Fruit fly (Drosophila melanogaster) whole organism, embryonic: ENCODE results near the gene AMPdeam.
A peak's percentile ranks its signal among the peaks of the same experiment; 100 is the strongest.

Source experiments
- Adf1 ChIP-seq: fragments of 200-800 bp; sonication (Bioruptor generic); IDR thresholded peaks from 2 replicates; pipeline ENCODE4 v1.3.6; 2022; ENCODE audit warnings: missing biosample characterization, missing genetic modification characterization
- C15 ChIP-seq: fragments of 200-800 bp; sonication (Bioruptor generic); IDR thresholded peaks from 3 replicates; pipeline ENCODE4 v1.3.6; 2022; ENCODE audit warnings: missing biosample characterization, missing genetic modification characterization
- CG10267 ChIP-seq: fragments of 200-800 bp; sonication (Bioruptor generic); optimal IDR thresholded peaks from 2 replicates; lab custom pipeline; 2018; ENCODE audit warnings: missing biosample characterization, mild to moderate bottlenecking, missing genetic modification characterization, moderate library complexity
- CG11695 ChIP-seq: fragments of 200-800 bp; sonication (Bioruptor generic); IDR thresholded peaks from 3 replicates; pipeline ENCODE4 v1.3.6; 2022; ENCODE audit warnings: missing biosample characterization, missing genetic modification characterization
- CG11696 ChIP-seq: fragments of 200-800 bp; sonication (Bioruptor generic); IDR thresholded peaks from 2 replicates; pipeline ENCODE4 v1.3.6; 2022; ENCODE audit warnings: missing biosample characterization, missing genetic modification characterization
- CG12104 ChIP-seq: fragments of 200-800 bp; sonication (Bioruptor generic); optimal IDR thresholded peaks from 3 replicates; lab custom pipeline; 2016; ENCODE audit warnings: missing biosample characterization, missing genetic modification characterization
- CG12299 ChIP-seq: fragments of 200-800 bp; sonication (Bioruptor generic); optimal IDR thresholded peaks from 2 replicates; lab custom pipeline; 2018; ENCODE audit warnings: missing biosample characterization, mild to moderate bottlenecking, missing genetic modification characterization
- CG13123 ChIP-seq: fragments of 200-800 bp; sonication (Bioruptor generic); optimal IDR thresholded peaks from 2 replicates; lab custom pipeline; 2016; ENCODE audit warnings: missing biosample characterization, missing genetic modification characterization
- CG13296 ChIP-seq: fragments of 200-800 bp; sonication (Bioruptor generic); optimal IDR thresholded peaks from 3 replicates; lab custom pipeline; 2018; ENCODE audit warnings: missing biosample characterization, mild to moderate bottlenecking, missing genetic modification characterization
- CG14014 ChIP-seq: fragments of 200-800 bp; sonication (Bioruptor generic); IDR thresholded peaks from 2 replicates; pipeline ENCODE4 v1.3.6; 2022; ENCODE audit warnings: missing biosample characterization, missing genetic modification characterization
- CG14441 ChIP-seq: fragments of 200-800 bp; sonication (Bioruptor generic); IDR thresholded peaks from 2 replicates; pipeline ENCODE4 v1.3.6; 2022; ENCODE audit warnings: missing biosample characterization, missing genetic modification characterization
- CG17328 ChIP-seq: fragments of 200-800 bp; sonication (Bioruptor generic); IDR thresholded peaks from 2 replicates; pipeline ENCODE4 v1.3.6; 2022; ENCODE audit warnings: missing biosample characterization, missing genetic modification characterization
- CG2712 ChIP-seq: fragments of 200-800 bp; optimal IDR thresholded peaks from 3 replicates; lab custom pipeline; 2019; ENCODE audit warnings: missing biosample characterization, mild to moderate bottlenecking, missing genetic modification characterization, moderate library complexity
- CG31365 ChIP-seq: fragments of 200-800 bp; sonication (Bioruptor generic); optimal IDR thresholded peaks from 2 replicates; lab custom pipeline; 2018; ENCODE audit warnings: missing biosample characterization, mild to moderate bottlenecking, missing genetic modification characterization
- CG32532 ChIP-seq: fragments of 200-800 bp; sonication (Bioruptor generic); IDR thresholded peaks from 2 replicates; pipeline ENCODE4 v1.3.6; 2022; ENCODE audit warnings: missing biosample characterization, missing genetic modification characterization
- CG34376 ChIP-seq: fragments of 200-800 bp; sonication (Bioruptor generic); optimal IDR thresholded peaks from 2 replicates; lab custom pipeline; 2018; ENCODE audit warnings: missing biosample characterization, mild to moderate bottlenecking, missing genetic modification characterization
- CG42726 ChIP-seq: fragments of 200-800 bp; sonication (Bioruptor generic); IDR thresholded peaks from 2 replicates; pipeline ENCODE4 v1.3.6; 2022; ENCODE audit warnings: missing biosample characterization, missing genetic modification characterization; ENCODE audit not compliant: partially characterized antibody
- CG6813 ChIP-seq: fragments of 200-800 bp; sonication (Bioruptor generic); optimal IDR thresholded peaks from 2 replicates; lab custom pipeline; 2017; ENCODE audit warnings: missing biosample characterization, missing genetic modification characterization, mild to moderate bottlenecking, moderate library complexity, missing genetic modification reagents
- CG7987 ChIP-seq: fragments of 200-800 bp; sonication (Bioruptor generic); optimal IDR thresholded peaks from 2 replicates; lab custom pipeline; 2018; ENCODE audit warnings: missing biosample characterization, mild to moderate bottlenecking, missing genetic modification characterization, moderate library complexity
- CG8290 ChIP-seq, 3 experiments: fragments of 200-800 bp; sonication (Bioruptor generic); optimal IDR thresholded peaks; 2 replicates each; lab custom pipeline; 2016 to 2019; ENCODE audit warnings: missing biosample characterization in 3 of 3, missing genetic modification characterization in 3 of 3, mild to moderate bottlenecking in 2 of 3, moderate library complexity in 1 of 3
- CoRest ChIP-seq: fragments of 200-800 bp; sonication (Bioruptor generic); optimal IDR thresholded peaks from 3 replicates; lab custom pipeline; 2018; ENCODE audit warnings: missing biosample characterization, mild to moderate bottlenecking, missing genetic modification characterization, moderate library complexity
- Dbx ChIP-seq: fragments of 200-800 bp; sonication (Bioruptor generic); IDR thresholded peaks from 3 replicates; pipeline ENCODE4 v1.3.6; 2022; ENCODE audit warnings: missing biosample characterization, missing genetic modification characterization
- Dll ChIP-seq: fragments of 200-800 bp; sonication (Bioruptor generic); IDR thresholded peaks from 4 replicates; pipeline ENCODE4 v1.3.6; 2022; ENCODE audit warnings: missing biosample characterization, missing genetic modification characterization; ENCODE audit not compliant: partially characterized antibody
- E2f2 ChIP-seq: fragments of 200-800 bp; sonication (Bioruptor generic); IDR thresholded peaks from 2 replicates; pipeline ENCODE4 v1.3.6; 2022; ENCODE audit warnings: missing biosample characterization, missing genetic modification characterization
- Gug ChIP-seq: fragments of 200-800 bp; sonication (Bioruptor generic); IDR thresholded peaks from 4 replicates; pipeline ENCODE4 v1.3.6; 2022; ENCODE audit warnings: missing biosample characterization, missing genetic modification characterization
- HLHmδ ChIP-seq: fragments of 200-800 bp; sonication (Bioruptor generic); optimal IDR thresholded peaks from 2 replicates; lab custom pipeline; 2018; ENCODE audit warnings: missing biosample characterization, mild to moderate bottlenecking, missing genetic modification characterization, moderate library complexity
- HmgD ChIP-seq: fragments of 200-800 bp; sonication (Bioruptor generic); optimal IDR thresholded peaks from 3 replicates; lab custom pipeline; 2016; ENCODE audit warnings: missing biosample characterization, missing genetic modification characterization
- Jarid2 ChIP-seq: fragments of 200-800 bp; sonication (Bioruptor generic); optimal IDR thresholded peaks from 3 replicates; lab custom pipeline; 2017; ENCODE audit warnings: mild to moderate bottlenecking, missing biosample characterization, missing genetic modification reagents, missing genetic modification characterization
- Meics ChIP-seq: fragments of 200-800 bp; sonication (Bioruptor generic); optimal IDR thresholded peaks from 2 replicates; lab custom pipeline; 2017; ENCODE audit warnings: missing biosample characterization, mild to moderate bottlenecking, missing genetic modification characterization
- NC2β ChIP-seq: fragments of 200-800 bp; sonication (Bioruptor generic); optimal IDR thresholded peaks from 2 replicates; lab custom pipeline; 2016; ENCODE audit warnings: missing biosample characterization, missing genetic modification characterization
- Side ChIP-seq: fragments of 200-800 bp; sonication (Bioruptor generic); optimal IDR thresholded peaks from 2 replicates; lab custom pipeline; 2016; ENCODE audit warnings: missing biosample characterization, missing genetic modification characterization
- Taf1 ChIP-seq: fragments of 200-800 bp; sonication (Bioruptor generic); IDR thresholded peaks from 2 replicates; pipeline ENCODE4 v1.3.6; 2022; ENCODE audit warnings: missing biosample characterization, missing genetic modification characterization
- abd-A ChIP-seq: fragments of 200-800 bp; sonication (Bioruptor generic); optimal IDR thresholded peaks from 3 replicates; lab custom pipeline; 2019; ENCODE audit warnings: missing biosample characterization, mild to moderate bottlenecking, missing genetic modification characterization, moderate library complexity
- ash1 ChIP-seq: fragments of 200-800 bp; sonication (Bioruptor generic); optimal IDR thresholded peaks from 2 replicates; lab custom pipeline; 2018; ENCODE audit warnings: missing biosample characterization, mild to moderate bottlenecking, missing genetic modification characterization
- cg ChIP-seq: fragments of 200-800 bp; sonication (Bioruptor generic); optimal IDR thresholded peaks from 3 replicates; lab custom pipeline; 2019; ENCODE audit warnings: missing biosample characterization, mild to moderate bottlenecking, missing genetic modification characterization, moderate library complexity
- grau ChIP-seq: fragments of 200-800 bp; optimal IDR thresholded peaks from 3 replicates; lab custom pipeline; 2019; ENCODE audit warnings: missing biosample characterization, mild to moderate bottlenecking, missing genetic modification characterization, moderate library complexity
- lilli ChIP-seq: fragments of 200-800 bp; sonication (Bioruptor generic); optimal IDR thresholded peaks from 3 replicates; lab custom pipeline; 2016; ENCODE audit warnings: missing biosample characterization, missing genetic modification characterization
- luna ChIP-seq: fragments of 200-800 bp; sonication (Bioruptor generic); optimal IDR thresholded peaks from 2 replicates; lab custom pipeline; 2016; ENCODE audit warnings: missing biosample characterization, missing genetic modification characterization
- onecut ChIP-seq: fragments of 200-800 bp; sonication (Bioruptor generic); IDR thresholded peaks from 2 replicates; pipeline ENCODE4 v1.3.6; 2022; ENCODE audit warnings: missing biosample characterization, missing genetic modification characterization
- pfk ChIP-seq: fragments of 200-800 bp; sonication (Bioruptor generic); optimal IDR thresholded peaks from 2 replicates; lab custom pipeline; 2018; ENCODE audit warnings: missing biosample characterization, mild to moderate bottlenecking, missing genetic modification characterization, moderate library complexity
- repo ChIP-seq: fragments of 200-800 bp; sonication (Bioruptor generic); optimal IDR thresholded peaks from 2 replicates; lab custom pipeline; 2016; ENCODE audit warnings: missing biosample characterization, missing genetic modification characterization
- row ChIP-seq: fragments of 200-800 bp; sonication (Bioruptor generic); IDR thresholded peaks from 3 replicates; pipeline ENCODE4 v1.3.6; 2022; ENCODE audit warnings: missing biosample characterization, missing genetic modification characterization
- sens ChIP-seq: fragments of 200-800 bp; sonication (Bioruptor generic); peaks from one replicate; lab custom pipeline; 2016; ENCODE audit warnings: missing biosample characterization, missing genetic modification characterization
- slbo ChIP-seq: fragments of 200-800 bp; sonication (Bioruptor generic); IDR thresholded peaks from 2 replicates; pipeline ENCODE4 v1.3.6; 2022; ENCODE audit warnings: missing biosample characterization, missing genetic modification characterization
- so ChIP-seq: fragments of 200-800 bp; sonication (Bioruptor generic); IDR thresholded peaks from 3 replicates; pipeline ENCODE4 v1.3.6; 2022; ENCODE audit warnings: missing biosample characterization, missing genetic modification characterization
- wdn ChIP-seq: fragments of 200-800 bp; sonication (Bioruptor generic); IDR thresholded peaks from 2 replicates; pipeline ENCODE4 v1.3.6; 2022; ENCODE audit warnings: missing biosample characterization, missing genetic modification characterization
- wek ChIP-seq: fragments of 200-800 bp; sonication (Bioruptor generic); optimal IDR thresholded peaks from 3 replicates; lab custom pipeline; 2018; ENCODE audit warnings: missing biosample characterization, mild to moderate bottlenecking, missing genetic modification characterization, moderate library complexity
- zen2 ChIP-seq: fragments of 200-800 bp; sonication (Bioruptor generic); IDR thresholded peaks from 3 replicates; pipeline ENCODE4 v1.3.6; 2022; ENCODE audit warnings: missing biosample characterization, missing genetic modification characterization; ENCODE audit not compliant: partially characterized antibody

Gene AMPdeam

dm6 chrX:13821775-13822493, 23.7 kb downstream of the AMPdeam start, which contains the start of gene Clic (continued):
- TF ChIP-seq CG6813 (GFP tag; lab: Kevin White, UChicago): peak; percentile 20
- TF ChIP-seq luna (GFP tag; lab: Kevin White, UChicago): no peak
- peak; percentile 12 for TF ChIP-seq CG10267 (tag; lab: Kevin White, UChicago)
- TF ChIP-seq CoRest (tag; lab: Kevin White, UChicago): no peak
- peak; percentile 84 for TF ChIP-seq cg (GFP tag; lab: Kevin White, UChicago)
- TF ChIP-seq CG14441 (GFP tag; lab: Robert Waterston, UW): no peak
- TF ChIP-seq Gug (GFP tag; lab: Robert Waterston, UW): peak; percentile 3; the same call in 1 of the 4 replicates
- peak; percentile 70 for TF ChIP-seq HLHmδ
- TF ChIP-seq abd-A: no peak
- no peak for TF ChIP-seq CG12104
- no peak for TF ChIP-seq CG8290 (GFP tag; optimal IDR thresholded peaks at IDR 0.05; lab: Kevin White, UChicago)
- TF ChIP-seq CG8290 (tag; optimal IDR thresholded peaks at IDR 0.05; lab: Kevin White, UChicago): peak in 1 of 2 experiments; percentile 77
- TF ChIP-seq CG2712 (tag; lab: Kevin White, UChicago): peak; percentile 52
- TF ChIP-seq CG11695 (GFP tag; lab: Robert Waterston, UW): 0 out of 3 replicates have a peak, but pooled peaks have one; percentile 13
- TF ChIP-seq grau: peak; percentile 30
- TF ChIP-seq CG13296 (GFP tag; lab: Kevin White, UChicago): peak; percentile 40
- peak; percentile 15; the same call in 1 of the 2 replicates for TF ChIP-seq CG14014
- TF ChIP-seq zen2 (GFP tag; lab: Robert Waterston, UW): no peak
- TF ChIP-seq CG7987 (GFP tag; lab: Kevin White, UChicago): peak; percentile 71
- TF ChIP-seq Adf1 (GFP tag; lab: Robert Waterston, UW): peak; percentile 23; the same call in 1 of the 2 replicates
- TF ChIP-seq CG31365 (tag; lab: Kevin White, UChicago): peak; percentile 15
- TF ChIP-seq pfk (GFP tag; lab: Kevin White, UChicago): peak; percentile 18
- peak; percentile 19 for TF ChIP-seq Meics (GFP tag; lab: Kevin White, UChicago)
- TF ChIP-seq Side (GFP tag; lab: Kevin White, UChicago): peak; percentile 13
- TF ChIP-seq CG32532 (GFP tag; lab: Robert Waterston, UW): peak; percentile 34; the same call in 1 of the 2 replicates
- peak; percentile 22; the same call in 2 of the 3 replicates for TF ChIP-seq row (GFP tag; lab: Robert Waterston, UW)
- TF ChIP-seq Dbx (GFP tag; lab: Robert Waterston, UW): peak; percentile 61
- TF ChIP-seq wek: peak; percentile 21
- TF ChIP-seq HmgD: peak; percentile 37
- TF ChIP-seq E2f2 (GFP tag; lab: Robert Waterston, UW): no peak
- TF ChIP-seq lilli (GFP tag; lab: Kevin White, UChicago): peak; percentile 7
- TF ChIP-seq slbo (GFP tag; lab: Robert Waterston, UW): peak; percentile 42; the same call in 1 of the 2 replicates
- peak; percentile 12; the same call in 1 of the 2 replicates for TF ChIP-seq onecut
- TF ChIP-seq CG12299 (tag; lab: Kevin White, UChicago): peak; percentile 14
- no peak for TF ChIP-seq CG13123
- TF ChIP-seq NC2β (GFP tag; lab: Kevin White, UChicago): peak; percentile 35
- peak; percentile 60 for TF ChIP-seq CG34376
- 0 out of 2 replicates have a peak, but pooled peaks have one; percentile 14 for TF ChIP-seq wdn (GFP tag; lab: Robert Waterston, UW)
- TF ChIP-seq Jarid2 (GFP tag; lab: Kevin White, UChicago): peak; percentile 90
- peak; percentile 57 for TF ChIP-seq ash1
- TF ChIP-seq so (GFP tag; lab: Robert Waterston, UW): 0 out of 3 replicates have a peak, but pooled peaks have one; percentile 8
- no peak for TF ChIP-seq Dll (GFP tag; lab: Robert Waterston, UW)
- peak; percentile 88 for TF ChIP-seq sens (GFP tag; lab: Kevin White, UChicago)
- no peak for TF ChIP-seq CG11696 (GFP tag; lab: Robert Waterston, UW)
- TF ChIP-seq repo: peak; percentile 12
- no peak for TF ChIP-seq CG17328 (GFP tag; lab: Robert Waterston, UW)
- peak; percentile 6; the same call in 1 of the 3 replicates for TF ChIP-seq C15 (GFP tag; lab: Robert Waterston, UW)
- no peak for TF ChIP-seq Taf1 (GFP tag; lab: Robert Waterston, UW)
- TF ChIP-seq CG42726 (GFP tag; lab: Robert Waterston, UW): peak; percentile 62; the same call in 1 of the 2 replicates
